Fruit fly (Drosophila melanogaster) whole organism, embryonic: Measurements from ENCODE around the gene CG31957.

Experiments used
- Ada2b ChIP-seq: fragments of 200-800 bp; sonication (Bioruptor generic); IDR thresholded peaks from 2 replicates; pipeline ENCODE4 v1.3.6; 2022; ENCODE audit warnings: missing biosample characterization, missing genetic modification characterization
- Asciz ChIP-seq: fragments of 200-800 bp; sonication (Bioruptor generic); optimal IDR thresholded peaks from 2 replicates; lab custom pipeline; 2017; ENCODE audit warnings: missing biosample characterization, mild to moderate bottlenecking, missing genetic modification characterization, missing genetic modification reagents
- CG10274 ChIP-seq: fragments of 200-800 bp; sonication (Bioruptor generic); optimal IDR thresholded peaks from 3 replicates; lab custom pipeline; 2017; ENCODE audit warnings: missing biosample characterization, mild to moderate bottlenecking, missing genetic modification characterization
- CG10366 ChIP-seq: fragments of 200-800 bp; sonication (Bioruptor generic); IDR thresholded peaks from 2 replicates; pipeline ENCODE4 v1.3.6; 2022; ENCODE audit warnings: missing biosample characterization, missing genetic modification characterization
- CG12104 ChIP-seq: fragments of 200-800 bp; sonication (Bioruptor generic); optimal IDR thresholded peaks from 3 replicates; lab custom pipeline; 2016; ENCODE audit warnings: missing biosample characterization, missing genetic modification characterization
- CG12155 ChIP-seq: fragments of 200-800 bp; sonication (Bioruptor generic); optimal IDR thresholded peaks from 3 replicates; lab custom pipeline; 2016; ENCODE audit warnings: missing biosample characterization, missing genetic modification characterization
- CG12744 ChIP-seq: fragments of 200-800 bp; sonication (Bioruptor generic); optimal IDR thresholded peaks from 2 replicates; lab custom pipeline; 2016; ENCODE audit warnings: missing biosample characterization, missing genetic modification characterization
- CG12942 ChIP-seq: fragments of 200-800 bp; sonication (Bioruptor generic); optimal IDR thresholded peaks from 3 replicates; lab custom pipeline; 2016; ENCODE audit warnings: missing biosample characterization, missing genetic modification characterization
- CG13424 ChIP-seq: fragments of 200-800 bp; sonication (Bioruptor generic); optimal IDR thresholded peaks from 2 replicates; lab custom pipeline; 2019; ENCODE audit warnings: missing biosample characterization, mild to moderate bottlenecking, missing genetic modification characterization, moderate library complexity
- CG13624 ChIP-seq: fragments of 200-800 bp; sonication (Bioruptor generic); optimal IDR thresholded peaks from 2 replicates; lab custom pipeline; 2016; ENCODE audit warnings: missing biosample characterization, missing genetic modification characterization
- CG14965 ChIP-seq: fragments of 200-800 bp; sonication (Bioruptor generic); optimal IDR thresholded peaks from 2 replicates; lab custom pipeline; 2016; ENCODE audit warnings: missing biosample characterization, missing genetic modification characterization, borderline replicate concordance
- CG15073 ChIP-seq: fragments of 200-800 bp; sonication (Bioruptor generic); optimal IDR thresholded peaks from 2 replicates; lab custom pipeline; 2016; ENCODE audit warnings: missing biosample characterization, missing genetic modification characterization
- CG15269 ChIP-seq: fragments of 200-800 bp; sonication (Bioruptor generic); optimal IDR thresholded peaks from 2 replicates; lab custom pipeline; 2018; ENCODE audit warnings: missing biosample characterization, mild to moderate bottlenecking, missing genetic modification characterization, moderate library complexity
- CG1647 ChIP-seq: fragments of 200-800 bp; sonication (Bioruptor generic); optimal IDR thresholded peaks from 3 replicates; lab custom pipeline; 2016; ENCODE audit warnings: missing biosample characterization, missing genetic modification characterization
- CG17568 ChIP-seq: fragments of 200-800 bp; sonication (Bioruptor generic); optimal IDR thresholded peaks from 2 replicates; lab custom pipeline; 2018; ENCODE audit warnings: missing biosample characterization, mild to moderate bottlenecking, missing genetic modification characterization, moderate library complexity
- CG17829 ChIP-seq: fragments of 200-800 bp; optimal IDR thresholded peaks from 2 replicates; lab custom pipeline; 2019; ENCODE audit warnings: missing biosample characterization, mild to moderate bottlenecking, missing genetic modification characterization, moderate library complexity
- CG2875 ChIP-seq: fragments of 200-800 bp; sonication (Bioruptor generic); optimal IDR thresholded peaks from 2 replicates; lab custom pipeline; 2017; ENCODE audit warnings: missing biosample characterization, mild to moderate bottlenecking, missing genetic modification characterization, missing genetic modification reagents
- CG32532 ChIP-seq: fragments of 200-800 bp; sonication (Bioruptor generic); IDR thresholded peaks from 2 replicates; pipeline ENCODE4 v1.3.6; 2022; ENCODE audit warnings: missing biosample characterization, missing genetic modification characterization
- CG3838 ChIP-seq: fragments of 200-800 bp; sonication (Bioruptor generic); optimal IDR thresholded peaks from 3 replicates; lab custom pipeline; 2016; ENCODE audit warnings: missing biosample characterization, missing genetic modification characterization
- CG3995 ChIP-seq: fragments of 200-800 bp; sonication (Bioruptor generic); optimal IDR thresholded peaks from 3 replicates; lab custom pipeline; 2016; ENCODE audit warnings: missing biosample characterization, missing genetic modification characterization
- CG4424 ChIP-seq: fragments of 200-800 bp; sonication (Bioruptor generic); optimal IDR thresholded peaks from 3 replicates; lab custom pipeline; 2016; ENCODE audit warnings: missing biosample characterization, missing genetic modification characterization
- CG4617 ChIP-seq: fragments of 200-800 bp; sonication (Bioruptor generic); optimal IDR thresholded peaks from 3 replicates; lab custom pipeline; 2016; ENCODE audit warnings: missing biosample characterization, missing genetic modification characterization, borderline replicate concordance
- CG5180 ChIP-seq: fragments of 200-800 bp; sonication (Bioruptor generic); optimal IDR thresholded peaks from 3 replicates; lab custom pipeline; 2017; ENCODE audit warnings: missing biosample characterization, missing genetic modification characterization, mild to moderate bottlenecking, moderate library complexity, missing genetic modification reagents
- CG6654 ChIP-seq: fragments of 200-800 bp; sonication (Bioruptor generic); optimal IDR thresholded peaks from 2 replicates; lab custom pipeline; 2017; ENCODE audit warnings: missing biosample characterization, mild to moderate bottlenecking, missing genetic modification characterization
- CrebB ChIP-seq: fragments of 200-800 bp; sonication (Bioruptor generic); optimal IDR thresholded peaks from 3 replicates; lab custom pipeline; 2018; ENCODE audit warnings: missing biosample characterization, mild to moderate bottlenecking, missing genetic modification characterization
- Fer2 ChIP-seq: fragments of 200-800 bp; sonication (Bioruptor generic); optimal IDR thresholded peaks from 2 replicates; lab custom pipeline; 2018; ENCODE audit warnings: missing biosample characterization, mild to moderate bottlenecking, missing genetic modification characterization, moderate library complexity
- H2.0 ChIP-seq: fragments of 200-800 bp; sonication (Bioruptor generic); IDR thresholded peaks from 2 replicates; pipeline ENCODE4 v1.3.6; 2022; ENCODE audit warnings: missing biosample characterization, missing genetic modification characterization
- Mes4 ChIP-seq: fragments of 200-800 bp; sonication (Bioruptor generic); optimal IDR thresholded peaks from 2 replicates; lab custom pipeline; 2016; ENCODE audit warnings: missing biosample characterization, missing genetic modification characterization
- NK7.1 ChIP-seq: fragments of 200-800 bp; sonication (Bioruptor generic); optimal IDR thresholded peaks from 3 replicates; lab custom pipeline; 2016; ENCODE audit warnings: missing biosample characterization, missing genetic modification characterization
- Nf-YA ChIP-seq: fragments of 200-800 bp; sonication (Bioruptor generic); IDR thresholded peaks from 2 replicates; pipeline ENCODE4 v1.3.6; 2022; ENCODE audit warnings: missing biosample characterization, missing genetic modification characterization
- Vsx1 ChIP-seq: fragments of 200-800 bp; sonication (Bioruptor generic); optimal IDR thresholded peaks from 2 replicates; lab custom pipeline; 2017; ENCODE audit warnings: missing biosample characterization, mild to moderate bottlenecking, missing genetic modification characterization, missing genetic modification reagents
- ap ChIP-seq: fragments of 200-800 bp; sonication (Bioruptor generic); IDR thresholded peaks from 2 replicates; pipeline ENCODE4 v1.3.6; 2022; ENCODE audit warnings: missing biosample characterization, missing genetic modification characterization
- ara ChIP-seq: fragments of 200-800 bp; sonication (Bioruptor generic); IDR thresholded peaks from 2 replicates; pipeline ENCODE4 v1.3.6; 2022; ENCODE audit warnings: missing biosample characterization, missing genetic modification characterization
- bowl ChIP-seq: fragments of 200-800 bp; sonication (Bioruptor generic); IDR thresholded peaks from 2 replicates; pipeline ENCODE4 v1.3.6; 2022; ENCODE audit warnings: missing biosample characterization, missing genetic modification characterization
- bsh ChIP-seq, 2 experiments: fragments of 200-800 bp; sonication (Bioruptor generic); optimal IDR thresholded peaks; 2 replicates each; lab custom pipeline; 2017 to 2018; ENCODE audit warnings: mild to moderate bottlenecking in 2 of 2, missing biosample characterization in 2 of 2, missing genetic modification characterization in 2 of 2, moderate library complexity in 1 of 2
- dan ChIP-seq: fragments of 200-800 bp; sonication (Bioruptor generic); IDR thresholded peaks from 2 replicates; pipeline ENCODE4 v1.3.6; 2022; ENCODE audit warnings: missing biosample characterization, missing genetic modification characterization
- ftz-f1 ChIP-seq: fragments of 200-800 bp; sonication (Bioruptor generic); optimal IDR thresholded peaks from 2 replicates; lab custom pipeline; 2016; ENCODE audit warnings: missing biosample characterization, missing genetic modification characterization
- fu2 ChIP-seq: fragments of 200-800 bp; sonication (Bioruptor generic); optimal IDR thresholded peaks from 2 replicates; lab custom pipeline; 2016; ENCODE audit warnings: missing biosample characterization, missing genetic modification characterization
- gro ChIP-seq: fragments of 200-800 bp; sonication (Bioruptor generic); optimal IDR thresholded peaks from 2 replicates; lab custom pipeline; 2016; ENCODE audit warnings: missing biosample characterization, missing genetic modification characterization
- ind ChIP-seq: fragments of 200-800 bp; sonication (Bioruptor generic); optimal IDR thresholded peaks from 3 replicates; lab custom pipeline; 2016; ENCODE audit warnings: missing biosample characterization, missing genetic modification characterization
- kah ChIP-seq: fragments of 200-800 bp; sonication (Bioruptor generic); optimal IDR thresholded peaks from 2 replicates; lab custom pipeline; 2018; ENCODE audit warnings: missing biosample characterization, mild to moderate bottlenecking, missing genetic modification characterization
- kni ChIP-seq: fragments of 200-800 bp; sonication (Bioruptor generic); optimal IDR thresholded peaks from 3 replicates; lab custom pipeline; 2017; ENCODE audit warnings: mild to moderate bottlenecking, missing biosample characterization, missing genetic modification reagents, missing genetic modification characterization
- mam ChIP-seq: fragments of 200-800 bp; sonication (Bioruptor generic); optimal IDR thresholded peaks from 3 replicates; lab custom pipeline; 2016; ENCODE audit warnings: missing biosample characterization, missing genetic modification characterization
- nmo ChIP-seq: fragments of 200-800 bp; sonication (Bioruptor generic); optimal IDR thresholded peaks from 2 replicates; lab custom pipeline; 2018; ENCODE audit warnings: missing biosample characterization, mild to moderate bottlenecking, missing genetic modification characterization, moderate library complexity
- p53 ChIP-seq: fragments of 200-800 bp; sonication (Bioruptor generic); optimal IDR thresholded peaks from 2 replicates; lab custom pipeline; 2016; ENCODE audit warnings: missing biosample characterization, missing genetic modification characterization
- phol ChIP-seq: fragments of 200-800 bp; sonication (Bioruptor generic); optimal IDR thresholded peaks from 3 replicates; lab custom pipeline; 2018; ENCODE audit warnings: missing biosample characterization, mild to moderate bottlenecking, missing genetic modification characterization, moderate library complexity
- run ChIP-seq: fragments of 200-800 bp; sonication (Bioruptor generic); optimal IDR thresholded peaks from 3 replicates; lab custom pipeline; 2018; ENCODE audit warnings: missing biosample characterization, mild to moderate bottlenecking, missing genetic modification characterization
- slbo ChIP-seq: fragments of 200-800 bp; sonication (Bioruptor generic); IDR thresholded peaks from 2 replicates; pipeline ENCODE4 v1.3.6; 2022; ENCODE audit warnings: missing biosample characterization, missing genetic modification characterization
- slp2 ChIP-seq: fragments of 200-800 bp; sonication (Bioruptor generic); optimal IDR thresholded peaks from 2 replicates; lab custom pipeline; 2016; ENCODE audit warnings: missing biosample characterization, missing genetic modification characterization
- sna ChIP-seq: fragments of 200-800 bp; sonication (Bioruptor generic); IDR thresholded peaks from 2 replicates; pipeline ENCODE4 v1.3.6; 2022; ENCODE audit warnings: missing biosample characterization, missing genetic modification characterization; ENCODE audit not compliant: partially characterized antibody
- tin ChIP-seq: fragments of 200-800 bp; sonication (Bioruptor generic); optimal IDR thresholded peaks from 3 replicates; lab custom pipeline; 2016; ENCODE audit warnings: missing biosample characterization, missing genetic modification characterization
- unpg ChIP-seq: fragments of 200-800 bp; sonication (Bioruptor generic); optimal IDR thresholded peaks from 3 replicates; lab custom pipeline; 2018; ENCODE audit warnings: missing biosample characterization, mild to moderate bottlenecking, missing genetic modification characterization, moderate library complexity

Gene CG31957

dm6 chr2L:3880048-3880447 is 7.8 kb upstream of the CG31957 start (continued):
- TF ChIP-seq ind (peak; percentile 48), p53 (GFP tag; lab: Kevin White, UChicago) (no peak), CG5180 (GFP tag; lab: Kevin White, UChicago) (no peak), tin (no peak), CrebB (tag; lab: Kevin White, UChicago) (no peak), kah (GFP tag; lab: Kevin White, UChicago) (no peak), Fer2 (tag; lab: Kevin White, UChicago) (peak; percentile 13), run (tag; lab: Kevin White, UChicago) (no peak), ara (no peak), Ada2b (GFP tag; lab: Robert Waterston, UW) (0 out of 2 replicates have a peak, but pooled peaks have one; percentile 49), CG12155 (GFP tag; lab: Kevin White, UChicago) (peak; percentile 52), CG15269 (tag; lab: Kevin White, UChicago) (no peak), CG14965 (GFP tag; lab: Kevin White, UChicago) (no peak), gro (GFP tag; lab: Kevin White, UChicago) (no peak), nmo (peak; percentile 17), Nf-YA (GFP tag; lab: Robert Waterston, UW) (no peak), CG10274 (GFP tag; lab: Kevin White, UChicago) (no peak), CG2875 (no peak), Mes4 (no peak), dan (GFP tag; lab: Robert Waterston, UW) (no peak), ap (GFP tag; lab: Robert Waterston, UW) (no peak), CG12104 (no peak), mam (GFP tag; lab: Kevin White, UChicago) (peak; percentile 42), unpg (GFP tag; lab: Kevin White, UChicago) (peak; percentile 16), CG13624 (GFP tag; lab: Kevin White, UChicago) (peak; percentile 48), CG12744 (GFP tag; lab: Kevin White, UChicago) (no peak), CG17829 (tag; lab: Kevin White, UChicago) (peak; percentile 7), CG3838 (GFP tag; lab: Kevin White, UChicago) (no peak), CG10366 (GFP tag; lab: Robert Waterston, UW) (no peak; the same call in 1 of the 2 replicates), CG17568 (GFP tag; lab: Kevin White, UChicago) (no peak), bsh (GFP tag; optimal IDR thresholded peaks at IDR 0.05; lab: Kevin White, UChicago) (no peak), slbo (GFP tag; lab: Robert Waterston, UW) (peak; percentile 49), Asciz (GFP tag; lab: Kevin White, UChicago) (no peak), CG12942 (GFP tag; lab: Kevin White, UChicago) (no peak), fu2 (GFP tag; lab: Kevin White, UChicago) (no peak), bowl (no peak), CG6654 (GFP tag; lab: Kevin White, UChicago) (no peak), CG13424 (tag; lab: Kevin White, UChicago) (no peak), ftz-f1 (GFP tag; lab: Kevin White, UChicago) (no peak), CG1647 (GFP tag; lab: Kevin White, UChicago) (no peak), NK7.1 (GFP tag; lab: Kevin White, UChicago) (no peak), Vsx1 (no peak), CG4424 (GFP tag; lab: Kevin White, UChicago) (peak; percentile 8), H2.0 (GFP tag; lab: Robert Waterston, UW) (no peak), CG3995 (GFP tag; lab: Kevin White, UChicago) (no peak), kni (GFP tag; lab: Kevin White, UChicago) (no peak), phol (tag; lab: Kevin White, UChicago) (peak; percentile 18), sna (GFP tag; lab: Robert Waterston, UW) (no peak), CG32532 (peak; percentile 71), CG4617 (GFP tag; lab: Kevin White, UChicago) (no peak), slp2 (GFP tag; lab: Kevin White, UChicago) (no peak), CG15073 (no peak)
